Worm (Caenorhabditis elegans): ENCODE measurements around the gene cpf-1.

ce11 chrII:8640503-8640902 lies 38.3 kb upstream of the cpf-1 start:
- no peak for TF ChIP-seq nhr-76 (tag; optimal IDR thresholded peaks at IDR 0.05)
- no peak for TF ChIP-seq ceh-39 (tag; optimal IDR thresholded peaks at IDR 0.05)
- TF ChIP-seq cnd-1 (tag; optimal IDR thresholded peaks at IDR 0.05): no peak
- TF ChIP-seq unc-62 (GFP tag; optimal IDR thresholded peaks at IDR 0.05): no peak
- TF ChIP-seq nhr-237 (tag; optimal IDR thresholded peaks at IDR 0.05): no peak
